Worm (Caenorhabditis elegans): ENCODE measurements around the gene C01G10.10.
"Not testable (repeated sequence)": the region's sequence is repeated elsewhere in the genome, so short reads cannot be mapped to it uniquely, and the experiment has no call there.

DNA sequence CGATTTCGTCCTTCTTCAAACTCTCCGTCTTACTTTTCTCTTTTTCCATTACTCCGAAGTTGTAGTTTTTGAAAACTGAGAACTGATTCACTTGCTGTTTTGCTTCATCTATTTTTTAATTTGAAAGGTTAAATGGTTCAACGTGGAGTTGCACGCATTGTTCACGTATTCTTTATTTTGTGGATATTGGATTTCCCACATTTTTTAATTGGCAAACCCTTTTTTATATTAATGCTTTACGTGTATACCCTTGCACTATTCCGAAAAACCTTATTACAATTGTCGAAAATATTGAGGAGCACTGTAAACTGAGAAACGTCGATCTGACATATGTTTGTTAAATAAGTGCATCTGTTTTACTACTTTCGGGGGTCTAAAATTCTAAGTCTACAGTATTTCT is 45.5 kb downstream of the C01G10.10 start, which contains the start of gene melo-3:
- TF ChIP-seq ceh-9 (tag; optimal IDR thresholded peaks at IDR 0.05); unc-62 (GFP tag; optimal IDR thresholded peaks at IDR 0.05); nfya-1 (tag; optimal IDR thresholded peaks at IDR 0.05; ENCODE audit: insufficient read depth): not testable (repeated sequence)
